Fruit fly (Drosophila melanogaster): ENCODE results near the gene Diap1.
A peak's percentile ranks its signal among the peaks of the same experiment; 100 is the strongest.

Diap1 gene

dm6 chr3L:15998217-15998616 is 52.6 kb downstream of the Diap1 start:
- TF ChIP-seq Hr39 (optimal IDR thresholded peaks at IDR 0.05) (no peak), dan (GFP tag; IDR thresholded peaks at IDR 0.05) (no peak), CG9932 (GFP tag; IDR thresholded peaks at IDR 0.05) (no peak), CG2199 (GFP tag; IDR thresholded peaks at IDR 0.05) (no peak), MTF-1 (GFP tag; optimal IDR thresholded peaks at IDR 0.05; ENCODE audit: borderline replicate concordance) (no peak), sr (GFP tag; IDR thresholded peaks at IDR 0.05) (peak; percentile 93), mld (GFP tag; IDR thresholded peaks at IDR 0.05; ENCODE audit: partially characterized antibody) (no peak), CG11085 (GFP tag; IDR thresholded peaks at IDR 0.05) (no peak), CG17361 (GFP tag; IDR thresholded peaks at IDR 0.05) (no peak), CG8281 (tag; optimal IDR thresholded peaks at IDR 0.05) (peak; percentile 7), CG12155 (GFP tag; optimal IDR thresholded peaks at IDR 0.05) (no peak), CG12769 (tag; optimal IDR thresholded peaks at IDR 0.05) (peak; percentile 55), seq (GFP tag; IDR thresholded peaks at IDR 0.05) (no peak), da (GFP tag; optimal IDR thresholded peaks at IDR 0.05) (no peak), CG2129 (GFP tag; IDR thresholded peaks at IDR 0.05; ENCODE audit: partially characterized antibody) (no peak), sisA (GFP tag; IDR thresholded peaks at IDR 0.05) (no peak), wek (GFP tag; optimal IDR thresholded peaks at IDR 0.05) (no peak), Atf6 (GFP tag; IDR thresholded peaks at IDR 0.05) (no peak), Vsx1 (GFP tag; optimal IDR thresholded peaks at IDR 0.05) (no peak), sd (tag; optimal IDR thresholded peaks at IDR 0.05) (peak; percentile 84)

DNA sequence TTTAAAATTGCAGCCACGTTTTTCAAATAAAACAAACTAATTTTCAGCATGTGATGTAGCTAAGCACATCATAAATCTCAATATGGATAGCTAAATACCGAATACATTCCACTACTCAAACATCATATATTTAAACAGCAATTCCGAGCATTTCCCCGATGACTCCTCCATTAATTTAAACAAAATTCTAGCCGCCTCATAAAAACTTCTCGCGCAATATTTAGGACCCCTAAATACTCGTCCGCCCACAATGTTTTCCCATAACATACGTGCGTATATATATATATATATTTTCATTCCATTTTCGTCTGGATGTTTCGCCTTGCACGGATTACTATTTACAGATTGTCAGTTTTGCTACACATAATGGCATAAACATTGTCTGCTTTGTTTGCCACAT is 54.8 kb downstream of the Diap1 start:
- TF ChIP-seq sr (GFP tag; IDR thresholded peaks at IDR 0.05) (peak; percentile 74; the same call in 2 of the 3 replicates), sd (tag; optimal IDR thresholded peaks at IDR 0.05) (peak; percentile 96), pan (optimal IDR thresholded peaks at IDR 0.05) (no peak), pan (GFP tag; optimal IDR thresholded peaks at IDR 0.05 in 1 of 2, IDR thresholded peaks at IDR 0.05 in 1 of 2) (no peak)
